Worm (Caenorhabditis elegans): ENCODE data around the gene F59C12.3.

The F59C12.3 gene

DNA sequence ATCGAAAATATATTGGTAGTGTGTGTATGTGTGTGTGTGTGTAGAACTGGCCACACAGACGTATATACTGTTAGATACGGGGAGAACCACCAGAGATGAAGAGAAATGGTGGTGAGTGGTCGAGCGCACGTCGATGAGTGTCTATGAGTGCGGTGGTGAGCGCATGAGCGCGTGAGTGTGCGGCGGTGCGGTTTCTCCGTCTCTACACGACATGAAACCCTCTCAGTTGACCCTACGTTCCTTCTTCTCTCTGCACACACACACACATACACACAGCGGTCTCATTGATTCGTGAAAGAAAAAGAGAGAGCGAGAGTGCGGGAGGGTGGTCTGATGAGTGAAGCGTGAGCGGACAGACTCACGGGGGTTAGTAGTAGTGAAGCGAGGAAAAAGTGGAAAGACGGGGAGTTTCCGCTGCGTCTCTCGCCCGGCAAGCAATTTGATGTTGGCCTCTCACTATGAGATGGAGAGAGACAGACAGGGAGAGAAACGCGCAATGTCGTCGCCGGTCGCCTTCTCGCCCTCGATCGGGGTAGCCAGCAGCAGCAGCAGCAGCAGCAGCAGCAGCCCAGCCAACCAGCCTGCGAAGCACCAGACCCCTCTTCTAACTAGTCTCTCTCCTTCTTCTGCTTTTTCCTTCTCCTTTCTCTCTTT, 3.1 kb upstream of the F59C12.3 start (continued):
- TF ChIP-seq nhr-28 (tag; optimal IDR thresholded peaks at IDR 0.05) (no peak), elt-1 (tag; optimal IDR thresholded peaks at IDR 0.05; ENCODE audit: borderline replicate concordance, insufficient read depth) (peak; percentile 29), drap-1 (GFP tag; optimal IDR thresholded peaks at IDR 0.05) (peak; percentile 89), lin-13 (tag; optimal IDR thresholded peaks at IDR 0.05) (peak; percentile 89)

DNA sequence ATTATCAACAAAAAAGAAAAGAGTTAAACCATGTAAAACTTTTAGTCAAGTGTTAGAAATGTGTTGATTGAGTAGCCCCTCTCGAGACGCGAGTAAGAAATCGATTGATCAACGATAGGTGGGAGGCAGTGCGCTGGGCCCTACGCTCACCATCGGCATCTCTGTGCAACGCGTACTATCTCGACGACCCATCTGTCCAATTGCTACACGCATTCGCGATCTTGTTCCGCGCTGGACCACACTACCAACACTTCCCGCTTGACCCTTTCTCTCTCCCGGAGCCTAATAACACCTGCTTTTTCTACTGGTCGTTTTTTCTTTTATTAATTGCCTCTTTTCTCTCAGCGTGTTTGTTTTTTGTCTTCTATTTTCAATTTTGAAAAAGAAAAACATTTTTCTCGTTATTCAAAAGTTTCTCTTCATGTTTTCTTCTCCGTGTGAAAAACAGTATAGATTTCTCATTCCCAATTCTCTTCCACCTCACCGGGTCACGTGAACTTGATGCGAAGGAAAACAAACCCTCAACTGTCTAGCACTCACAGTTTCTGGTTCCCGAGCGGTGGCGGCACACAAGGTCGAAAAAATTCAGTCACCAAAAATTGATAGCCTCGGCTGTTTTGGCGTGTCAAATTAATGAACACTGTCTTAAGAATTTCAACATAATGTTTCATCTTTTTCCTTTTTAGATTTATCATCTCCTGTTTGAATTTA, 2.2 kb upstream of the F59C12.3 start:
- TF ChIP-seq nhr-237 (tag; optimal IDR thresholded peaks at IDR 0.05) (no peak), nhr-2 (tag; optimal IDR thresholded peaks at IDR 0.05) (peak; percentile 21), M03D4.4 (tag; optimal IDR thresholded peaks at IDR 0.05) (peak; percentile 21), lin-32 (GFP tag; optimal IDR thresholded peaks at IDR 0.05) (peak; percentile 46), blmp-1 (tag; optimal IDR thresholded peaks at IDR 0.05) (no peak), ham-2 (GFP tag; optimal IDR thresholded peaks at IDR 0.05) (peak; percentile 33), unc-120 (tag; optimal IDR thresholded peaks at IDR 0.05; ENCODE audit: poor library complexity, severe bottlenecking) (peak; percentile 20), cnd-1 (tag; optimal IDR thresholded peaks at IDR 0.05) (peak; percentile 75), mls-2 (tag; optimal IDR thresholded peaks at IDR 0.05) (no peak), hlh-1 (tag; optimal IDR thresholded peaks at IDR 0.05) (peak; percentile 45), mab-5 (tag; optimal IDR thresholded peaks at IDR 0.05) (no peak), pha-4 (tag; optimal IDR thresholded peaks at IDR 0.05) (peak; percentile 6)

DNA sequence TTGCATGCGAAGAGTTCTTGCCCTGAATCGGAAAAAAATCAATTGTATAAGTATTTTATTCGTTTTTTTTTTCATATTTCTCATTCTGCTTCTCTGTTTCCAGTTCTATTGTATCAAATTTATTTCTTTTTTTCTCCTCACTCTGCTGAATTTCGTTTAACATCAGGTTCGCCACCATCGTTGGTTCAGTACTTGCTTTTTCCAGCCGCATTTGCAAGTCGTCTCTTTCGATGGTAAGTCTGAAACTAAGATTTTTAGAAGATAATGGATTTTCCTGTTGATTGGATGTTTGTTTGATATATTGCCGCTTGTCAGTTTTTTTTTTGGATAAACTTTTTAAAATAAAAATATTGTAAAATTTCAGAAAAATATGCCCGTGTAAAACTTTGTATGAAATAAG, 2.2 kb downstream of the F59C12.3 start:
- no peak for TF ChIP-seq sem-2 (GFP tag; optimal IDR thresholded peaks at IDR 0.05)
- no peak for TF ChIP-seq ham-2 (GFP tag; optimal IDR thresholded peaks at IDR 0.05)

DNA sequence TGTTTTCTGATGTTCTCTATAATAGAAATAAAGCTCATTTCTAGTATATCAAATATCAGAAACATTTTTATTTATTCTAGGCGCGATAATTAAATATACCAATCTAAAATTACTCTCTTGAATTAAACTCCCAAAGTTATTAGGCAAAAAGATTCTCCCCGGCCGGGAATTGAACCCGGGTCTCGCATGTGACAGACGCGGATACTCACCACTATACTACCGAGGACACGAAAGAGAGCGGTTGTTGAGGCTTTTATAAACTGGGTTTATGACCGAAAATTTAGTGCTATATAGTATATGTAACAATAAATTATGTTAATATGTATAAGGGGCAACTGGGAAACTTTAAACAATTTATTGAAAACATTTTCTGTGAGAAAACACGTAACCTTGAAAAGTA, 4.8 kb downstream of the F59C12.3 start:
- TF ChIP-seq sem-2 (GFP tag; optimal IDR thresholded peaks at IDR 0.05) (peak; percentile 33), unc-120 (tag; optimal IDR thresholded peaks at IDR 0.05; ENCODE audit: poor library complexity, severe bottlenecking) (peak; percentile 66), sptf-1 (tag; optimal IDR thresholded peaks at IDR 0.05) (peak; percentile 81), mls-2 (tag; optimal IDR thresholded peaks at IDR 0.05) (peak; percentile 61), ces-1 (GFP tag; optimal IDR thresholded peaks at IDR 0.05) (peak; percentile 38), bed-3 (GFP tag; optimal IDR thresholded peaks at IDR 0.05) (peak; percentile 68), tbx-8 (GFP tag; optimal IDR thresholded peaks at IDR 0.05) (peak; percentile 41), ceh-43 (GFP tag; optimal IDR thresholded peaks at IDR 0.05) (peak; percentile 72), elt-3 (tag; optimal IDR thresholded peaks at IDR 0.05) (no peak), drap-1 (GFP tag; optimal IDR thresholded peaks at IDR 0.05) (peak; percentile 80), lin-32 (GFP tag; optimal IDR thresholded peaks at IDR 0.05) (peak; percentile 44), cnd-1 (tag; optimal IDR thresholded peaks at IDR 0.05) (peak; percentile 20), M03D4.4 (tag; optimal IDR thresholded peaks at IDR 0.05) (peak; percentile 80), mab-5 (tag; optimal IDR thresholded peaks at IDR 0.05) (no peak), ham-2 (GFP tag; optimal IDR thresholded peaks at IDR 0.05) (peak; percentile 29), ceh-83 (GFP tag; optimal IDR thresholded peaks at IDR 0.05) (peak; percentile 79), snpc-4 (tag; optimal IDR thresholded peaks at IDR 0.05) (no peak), nhr-12 (tag; optimal IDR thresholded peaks at IDR 0.05) (no peak)

DNA sequence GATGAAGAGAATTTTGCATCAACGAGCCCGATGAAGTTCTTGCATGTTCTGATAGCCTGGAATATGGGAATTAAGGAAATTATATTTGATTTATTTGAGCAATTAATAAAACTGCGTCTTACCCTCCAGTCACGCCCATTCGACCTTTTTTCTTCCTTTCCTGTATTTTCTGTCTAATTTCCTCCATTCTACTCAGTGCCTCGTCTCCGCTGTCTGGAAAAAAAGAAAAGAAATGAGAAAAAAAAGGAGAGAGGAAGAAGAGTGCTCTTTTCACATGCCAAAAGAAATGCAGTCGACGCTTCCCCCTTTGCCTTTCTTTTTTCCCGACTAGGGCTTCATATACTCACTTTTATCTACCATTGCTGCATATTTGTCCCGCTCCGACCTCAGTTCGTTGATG, 5.2 kb downstream of the F59C12.3 start:
- TF ChIP-seq tbx-8 (GFP tag; optimal IDR thresholded peaks at IDR 0.05), result no peak
- no peak for TF ChIP-seq ceh-83 (GFP tag; optimal IDR thresholded peaks at IDR 0.05)

DNA sequence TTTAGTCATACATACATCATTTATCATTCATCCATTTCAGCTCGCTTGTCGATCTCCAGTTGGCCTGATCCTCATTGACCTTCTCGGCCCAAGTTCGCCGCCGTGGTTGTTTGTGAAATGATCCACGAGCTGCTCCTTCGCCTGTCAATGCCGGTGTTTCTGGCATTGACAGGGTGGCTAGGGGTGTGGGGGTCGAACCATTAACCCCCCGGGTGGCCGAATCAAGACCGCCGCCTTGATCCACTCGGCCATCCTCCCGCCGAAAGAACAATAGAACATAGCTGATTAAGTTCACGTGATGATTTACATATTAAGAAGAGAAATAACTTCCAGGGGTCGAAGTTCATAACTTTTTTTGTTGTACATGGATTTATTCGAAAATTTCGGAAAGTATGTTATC, 6.9 kb downstream of the F59C12.3 start, which contains the start of gene F59C12.4:
F59C12.4 (minus strand) TSS at position 166 of the 400 bp plus-strand sequence.
- peak; percentile 24 for TF ChIP-seq ceh-43 (GFP tag; optimal IDR thresholded peaks at IDR 0.05)
- peak; percentile 66 for TF ChIP-seq nhr-2 (tag; optimal IDR thresholded peaks at IDR 0.05)
- no peak for TF ChIP-seq hlh-1 (tag; optimal IDR thresholded peaks at IDR 0.05)
- TF ChIP-seq mep-1 (tag; optimal IDR thresholded peaks at IDR 0.05), result no peak
- peak; percentile 37 for TF ChIP-seq lin-32 (GFP tag; optimal IDR thresholded peaks at IDR 0.05)
- no peak for TF ChIP-seq elt-1 (tag; optimal IDR thresholded peaks at IDR 0.05; ENCODE audit: borderline replicate concordance, insufficient read depth)
- TF ChIP-seq nhr-237 (tag; optimal IDR thresholded peaks at IDR 0.05), result no peak
- TF ChIP-seq blmp-1 (tag; optimal IDR thresholded peaks at IDR 0.05), result no peak
- TF ChIP-seq unc-120 (tag; optimal IDR thresholded peaks at IDR 0.05; ENCODE audit: poor library complexity, severe bottlenecking), result peak; percentile 51
- peak; percentile 35 for TF ChIP-seq unc-62 (GFP tag; optimal IDR thresholded peaks at IDR 0.05)
- TF ChIP-seq mls-2 (tag; optimal IDR thresholded peaks at IDR 0.05), result peak; percentile 77
- peak; percentile 3 for TF ChIP-seq flh-1 (GFP tag; optimal IDR thresholded peaks at IDR 0.05)
- TF ChIP-seq ces-1 (GFP tag; optimal IDR thresholded peaks at IDR 0.05), result no peak
- peak; percentile 38 for TF ChIP-seq tbx-8 (GFP tag; optimal IDR thresholded peaks at IDR 0.05)
- peak; percentile 58 for TF ChIP-seq M03D4.4 (tag; optimal IDR thresholded peaks at IDR 0.05)
- TF ChIP-seq zip-8 (tag; optimal IDR thresholded peaks at IDR 0.05), result no peak
- TF ChIP-seq pha-4 (tag; optimal IDR thresholded peaks at IDR 0.05), result peak; percentile 24
- no peak for TF ChIP-seq nhr-28 (tag; optimal IDR thresholded peaks at IDR 0.05)
- TF ChIP-seq bed-3 (GFP tag; optimal IDR thresholded peaks at IDR 0.05), result peak; percentile 45
- TF ChIP-seq ztf-11 (tag; optimal IDR thresholded peaks at IDR 0.05), result no peak
- TF ChIP-seq ceh-39 (tag; optimal IDR thresholded peaks at IDR 0.05), result no peak
- no peak for TF ChIP-seq lsy-2 (tag; optimal IDR thresholded peaks at IDR 0.05)
- peak; percentile 6 for TF ChIP-seq lin-13 (tag; optimal IDR thresholded peaks at IDR 0.05)
- no peak for TF ChIP-seq mab-5 (tag; optimal IDR thresholded peaks at IDR 0.05)
- TF ChIP-seq unc-39 (tag; optimal IDR thresholded peaks at IDR 0.05), result no peak
- peak; percentile 53 for TF ChIP-seq ham-2 (GFP tag; optimal IDR thresholded peaks at IDR 0.05)
- TF ChIP-seq sem-2 (GFP tag; optimal IDR thresholded peaks at IDR 0.05), result peak; percentile 56
- peak; percentile 49 for TF ChIP-seq ceh-83 (GFP tag; optimal IDR thresholded peaks at IDR 0.05)
- TF ChIP-seq drap-1 (GFP tag; optimal IDR thresholded peaks at IDR 0.05), result peak; percentile 71
